Fruit fly (Drosophila melanogaster) whole organism, wandering third instar larva: ENCODE measurements around the gene Sgt.

Source experiments
- Abd-B ChIP-seq: fragments of >200 bp; optimal IDR thresholded peaks from 2 replicates; lab custom pipeline; 2017; ENCODE audit warnings: missing biosample characterization, missing genetic modification characterization
- CG32264 ChIP-seq: fragments of 200-800 bp; sonication (Bioruptor generic); optimal IDR thresholded peaks from 2 replicates; lab custom pipeline; 2016; ENCODE audit warnings: missing biosample characterization, missing genetic modification characterization
- CG9705 ChIP-seq: fragments of 200-800 bp; sonication (Bioruptor generic); optimal IDR thresholded peaks from 2 replicates; lab custom pipeline; 2018; ENCODE audit warnings: missing biosample characterization, mild to moderate bottlenecking, missing genetic modification characterization
- CrebA ChIP-seq: fragments of 200-800 bp; sonication (Bioruptor generic); optimal IDR thresholded peaks from 2 replicates; lab custom pipeline; 2016; ENCODE audit warnings: missing biosample characterization, mild to moderate bottlenecking, missing genetic modification characterization, borderline replicate concordance
- Dfd ChIP-seq: fragments of >200 bp; optimal IDR thresholded peaks from 2 replicates; lab custom pipeline; 2017; ENCODE audit warnings: missing biosample characterization, missing genetic modification characterization
- Dif ChIP-seq: fragments of 200-275, 200-300 bp; sonication (Bioruptor generic); optimal IDR thresholded peaks from 2 replicates; lab custom pipeline; 2018; ENCODE audit warnings: missing biosample characterization, missing genetic modification characterization; ENCODE audit not compliant: partially characterized antibody
- GATAd ChIP-seq: sonication (Bioruptor generic); optimal IDR thresholded peaks from 2 replicates; lab custom pipeline; 2016; ENCODE audit warnings: missing biosample characterization, missing genetic modification characterization
- HLH106 ChIP-seq: fragments of 200-800 bp; optimal IDR thresholded peaks from 3 replicates; lab custom pipeline; 2019; ENCODE audit warnings: missing biosample characterization, mild to moderate bottlenecking, missing genetic modification characterization, moderate library complexity
- Hnf4 ChIP-seq: fragments of 200-800 bp; sonication (Bioruptor generic); optimal IDR thresholded peaks from 2 replicates; lab custom pipeline; 2016; ENCODE audit warnings: missing biosample characterization, mild to moderate bottlenecking, missing genetic modification characterization
- Hr78 ChIP-seq: fragments of >200 bp; optimal IDR thresholded peaks from 2 replicates; lab custom pipeline; 2017; ENCODE audit warnings: missing biosample characterization, missing genetic modification characterization
- Hr83 ChIP-seq: fragments of 200-300 bp; sonication (Bioruptor generic); optimal IDR thresholded peaks from 2 replicates; lab custom pipeline; 2016; ENCODE audit warnings: missing biosample characterization, mild to moderate bottlenecking, missing genetic modification characterization, moderate library complexity; ENCODE audit not compliant: poor library complexity, severe bottlenecking
- Jra ChIP-seq: sonication (Bioruptor generic); optimal IDR thresholded peaks from 2 replicates; lab custom pipeline; 2016; ENCODE audit warnings: missing biosample characterization, missing genetic modification characterization
- Mio ChIP-seq: sonication (Bioruptor generic); optimal IDR thresholded peaks from 2 replicates; lab custom pipeline; 2016; ENCODE audit warnings: missing biosample characterization, missing genetic modification characterization
- Myc ChIP-seq: fragments of >200 bp; optimal IDR thresholded peaks from 2 replicates; lab custom pipeline; 2017
- N ChIP-seq: fragments of >200 bp; optimal IDR thresholded peaks from 2 replicates; lab custom pipeline; 2018; ENCODE audit warnings: missing biosample characterization, missing external identifiers, missing genetic modification characterization
- OdsH ChIP-seq: fragments of 200-800 bp; sonication (Bioruptor generic); optimal IDR thresholded peaks from 2 replicates; lab custom pipeline; 2016; ENCODE audit warnings: missing biosample characterization, mild to moderate bottlenecking, missing genetic modification characterization
- Rel ChIP-seq, 2 experiments: fragments of 200-800 bp; sonication (Bioruptor generic) in 1 of 2; optimal IDR thresholded peaks; 2 replicates in 1 of 2; 3 replicates in 1 of 2; lab custom pipeline; 2016 to 2019; ENCODE audit warnings: mild to moderate bottlenecking in 2 of 2, missing biosample characterization in 2 of 2, missing genetic modification characterization in 2 of 2, moderate library complexity in 1 of 2
- Sp1 ChIP-seq: fragments of 200-800 bp; sonication (Bioruptor generic); optimal IDR thresholded peaks from 3 replicates; lab custom pipeline; 2019; ENCODE audit warnings: missing biosample characterization, mild to moderate bottlenecking, missing genetic modification characterization, moderate library complexity
- Vsx2 ChIP-seq: fragments of 200-300, 225-300 bp; sonication (Bioruptor generic); optimal IDR thresholded peaks from 2 replicates; lab custom pipeline; 2018; ENCODE audit warnings: missing biosample characterization, missing genetic modification characterization; ENCODE audit not compliant: partially characterized antibody
- br ChIP-seq: fragments of 200-800 bp; sonication (Bioruptor generic); optimal IDR thresholded peaks from 2 replicates; lab custom pipeline; 2016; ENCODE audit warnings: missing biosample characterization, missing genetic modification characterization
- brk ChIP-seq: fragments of 200-800 bp; sonication (Bioruptor generic); optimal IDR thresholded peaks from 2 replicates; lab custom pipeline; 2016; ENCODE audit warnings: missing biosample characterization, mild to moderate bottlenecking, missing genetic modification characterization
- dl ChIP-seq, 2 experiments: fragments of 175-275, 200-275 bp in 1 of 2; fragments of 200-275 bp in 1 of 2; sonication (Bioruptor generic); optimal IDR thresholded peaks; lab custom pipeline; 2018; ENCODE audit warnings: mild to moderate bottlenecking in 2 of 2, missing biosample characterization in 2 of 2, missing genetic modification characterization in 2 of 2, moderate library complexity in 2 of 2; ENCODE audit not compliant: partially characterized antibody in 2 of 2, insufficient read depth in 1 of 2
- dmrt93B ChIP-seq: fragments of 200-800 bp; sonication (Bioruptor generic); optimal IDR thresholded peaks from 2 replicates; lab custom pipeline; 2018; ENCODE audit warnings: missing biosample characterization, mild to moderate bottlenecking, missing genetic modification characterization
- dsf ChIP-seq: sonication (Bioruptor generic); optimal IDR thresholded peaks from 2 replicates; lab custom pipeline; 2016; ENCODE audit warnings: missing biosample characterization, missing genetic modification characterization, borderline replicate concordance
- ey ChIP-seq: fragments of 200-800 bp; sonication (Bioruptor generic); optimal IDR thresholded peaks from 2 replicates; lab custom pipeline; 2016; ENCODE audit warnings: missing biosample characterization, missing genetic modification characterization
- foxo ChIP-seq, 2 experiments: fragments of 200-800 bp; sonication (Bioruptor generic); optimal IDR thresholded peaks; 2 replicates in 1 of 2; 3 replicates in 1 of 2; lab custom pipeline; 2016 to 2017; ENCODE audit warnings: missing biosample characterization in 2 of 2, missing genetic modification characterization in 2 of 2
- fru ChIP-seq: fragments of 200-800 bp; sonication (Bioruptor generic); optimal IDR thresholded peaks from 3 replicates; lab custom pipeline; 2016; ENCODE audit warnings: missing biosample characterization, mild to moderate bottlenecking, missing genetic modification characterization
- jim ChIP-seq: fragments of 175-275, 200-325 bp; sonication (Bioruptor generic); optimal IDR thresholded peaks from 2 replicates; lab custom pipeline; 2016; ENCODE audit warnings: missing biosample characterization, mild to moderate bottlenecking, missing genetic modification characterization
- lola ChIP-seq: fragments of >200 bp; optimal IDR thresholded peaks from 2 replicates; lab custom pipeline; 2017; ENCODE audit warnings: missing biosample characterization, missing genetic modification characterization
- pan ChIP-seq: fragments of >200 bp; optimal IDR thresholded peaks from 2 replicates; lab custom pipeline; 2017
- psq ChIP-seq: fragments of 200-800 bp; sonication (Bioruptor generic); optimal IDR thresholded peaks from 3 replicates; lab custom pipeline; 2017; ENCODE audit warnings: missing biosample characterization, mild to moderate bottlenecking, missing genetic modification characterization, moderate library complexity
- rgr ChIP-seq: fragments of 200-800 bp; sonication (Bioruptor generic); optimal IDR thresholded peaks from 3 replicates; lab custom pipeline; 2016; ENCODE audit warnings: missing biosample characterization, mild to moderate bottlenecking, missing genetic modification characterization
- sage ChIP-seq: fragments of 200-800 bp; sonication (Bioruptor generic); optimal IDR thresholded peaks from 2 replicates; lab custom pipeline; 2016; ENCODE audit warnings: missing biosample characterization, mild to moderate bottlenecking, missing genetic modification characterization
- sv ChIP-seq: fragments of 200-800 bp; sonication (Bioruptor generic); optimal IDR thresholded peaks from 3 replicates; lab custom pipeline; 2016; ENCODE audit warnings: missing biosample characterization, missing genetic modification characterization
- tai ChIP-seq: sonication (Bioruptor generic); optimal IDR thresholded peaks from 2 replicates; lab custom pipeline; 2016; ENCODE audit warnings: missing biosample characterization, missing genetic modification characterization
- usp ChIP-seq: fragments of >200 bp; optimal IDR thresholded peaks from 2 replicates; lab custom pipeline; 2017; ENCODE audit warnings: missing biosample characterization, missing genetic modification characterization
- woc ChIP-seq: sonication (Bioruptor generic); optimal IDR thresholded peaks from 2 replicates; lab custom pipeline; 2016; ENCODE audit warnings: missing biosample characterization, mild to moderate bottlenecking, missing genetic modification characterization

Gene Sgt

dm6 chr2L:17472582-17473524, 1.4 kb downstream of the Sgt start, which contains the start of gene BicD:
Gene BicD (minus strand): TSS chr2L:17473215.
- TF ChIP-seq dmrt93B (GFP tag; lab: Kevin White, UChicago) (no peak), jim (no peak), pan (lab: Kevin White, UChicago) (no peak), GATAd (GFP tag; lab: Kevin White, UChicago) (no peak), Rel (GFP tag; optimal IDR thresholded peaks at IDR 0.05; lab: Kevin White, UChicago) (no peak), Rel (tag; optimal IDR thresholded peaks at IDR 0.05; lab: Kevin White, UChicago) (peak; percentile 16), Jra (GFP tag; lab: Kevin White, UChicago) (no peak), Dif (no peak), tai (GFP tag; lab: Kevin White, UChicago) (no peak), rgr (GFP tag; lab: Kevin White, UChicago) (peak; percentile 5), CrebA (GFP tag; lab: Kevin White, UChicago) (no peak), fru (GFP tag; lab: Kevin White, UChicago) (no peak), dl (GFP tag; optimal IDR thresholded peaks at IDR 0.05; lab: Kevin White, UChicago; ENCODE audit: insufficient read depth in 1 of 2, partially characterized antibody in 2 of 2) (no peak), brk (GFP tag; lab: Kevin White, UChicago) (no peak), Hr78 (GFP tag; lab: Kevin White, UChicago) (no peak), psq (GFP tag; lab: Kevin White, UChicago) (no peak), usp (GFP tag; lab: Kevin White, UChicago) (no peak), N (GFP tag; lab: Kevin White, UChicago) (peak; percentile 54), CG32264 (no peak), Hr83 (GFP tag; lab: Kevin White, UChicago) (no peak), br (GFP tag; lab: Kevin White, UChicago) (no peak), ey (GFP tag; lab: Kevin White, UChicago) (no peak), Myc (lab: Kevin White, UChicago) (peak; percentile 25), dsf (GFP tag; lab: Kevin White, UChicago) (no peak), woc (GFP tag; lab: Kevin White, UChicago) (no peak), Mio (GFP tag; lab: Kevin White, UChicago) (no peak), CG9705 (no peak), foxo (GFP tag; optimal IDR thresholded peaks at IDR 0.05; lab: Kevin White, UChicago) (peak in 1 of 2 experiments; percentile 20), OdsH (GFP tag; lab: Kevin White, UChicago) (no peak), Sp1 (GFP tag; lab: Kevin White, UChicago) (peak; percentile 38), HLH106 (tag; lab: Kevin White, UChicago) (peak; percentile 25), Abd-B (no peak), sv (GFP tag; lab: Kevin White, UChicago) (no peak), Vsx2 (no peak)

dm6 chr2L:17477710-17478109, 6.3 kb downstream of the Sgt start, which contains the start of gene cass:
Gene cass (minus strand): TSS chr2L:17477888.
- TF ChIP-seq N (GFP tag; lab: Kevin White, UChicago) = no peak
- peak; percentile 32 for TF ChIP-seq Jra (GFP tag; lab: Kevin White, UChicago)
- peak; percentile 33 for TF ChIP-seq rgr (GFP tag; lab: Kevin White, UChicago)
- TF ChIP-seq lola = no peak
- no peak for TF ChIP-seq tai (GFP tag; lab: Kevin White, UChicago)
- peak; percentile 6 for TF ChIP-seq Sp1 (GFP tag; lab: Kevin White, UChicago)
- TF ChIP-seq psq (GFP tag; lab: Kevin White, UChicago) = no peak
- no peak for TF ChIP-seq Dfd (GFP tag; lab: Kevin White, UChicago)
- no peak for TF ChIP-seq foxo (GFP tag; optimal IDR thresholded peaks at IDR 0.05; lab: Kevin White, UChicago)
- no peak for TF ChIP-seq Dif
- TF ChIP-seq woc (GFP tag; lab: Kevin White, UChicago) = no peak
- no peak for TF ChIP-seq dl (GFP tag; optimal IDR thresholded peaks at IDR 0.05; lab: Kevin White, UChicago; ENCODE audit: insufficient read depth in 1 of 2, partially characterized antibody in 2 of 2)
- no peak for TF ChIP-seq dsf (GFP tag; lab: Kevin White, UChicago)
- TF ChIP-seq br (GFP tag; lab: Kevin White, UChicago) = no peak
- no peak for TF ChIP-seq Abd-B
- TF ChIP-seq dmrt93B (GFP tag; lab: Kevin White, UChicago) = no peak
- TF ChIP-seq HLH106 (tag; lab: Kevin White, UChicago) = no peak
- TF ChIP-seq sage (GFP tag; lab: Kevin White, UChicago) = no peak
- TF ChIP-seq sv (GFP tag; lab: Kevin White, UChicago) = no peak
- TF ChIP-seq CrebA (GFP tag; lab: Kevin White, UChicago) = no peak
- no peak for TF ChIP-seq usp (GFP tag; lab: Kevin White, UChicago)
- no peak for TF ChIP-seq Hnf4 (GFP tag; lab: Kevin White, UChicago)
- no peak for TF ChIP-seq Hr78 (GFP tag; lab: Kevin White, UChicago)
- no peak for TF ChIP-seq Rel (GFP tag; optimal IDR thresholded peaks at IDR 0.05; lab: Kevin White, UChicago)
- TF ChIP-seq Rel (tag; optimal IDR thresholded peaks at IDR 0.05; lab: Kevin White, UChicago) = peak; percentile 25
- TF ChIP-seq GATAd (GFP tag; lab: Kevin White, UChicago) = no peak
- peak; percentile 14 for TF ChIP-seq Myc (lab: Kevin White, UChicago)
